Fruit fly (Drosophila melanogaster) whole organism, embryonic: ENCODE results near the gene Vha55.
A peak's percentile ranks its signal among the peaks of the same experiment; 100 is the strongest.

ENCODE experiments used
- Asciz ChIP-seq: fragments of 200-800 bp; sonication (Bioruptor generic); optimal IDR thresholded peaks from 2 replicates; lab custom pipeline; 2017; ENCODE audit warnings: missing biosample characterization, mild to moderate bottlenecking, missing genetic modification characterization, missing genetic modification reagents
- B-H2 ChIP-seq: fragments of 200-800 bp; sonication (Bioruptor generic); optimal IDR thresholded peaks from 2 replicates; lab custom pipeline; 2018; ENCODE audit warnings: missing biosample characterization, mild to moderate bottlenecking, missing genetic modification characterization
- CG10543 ChIP-seq: fragments of 200-800 bp; sonication (Bioruptor generic); optimal IDR thresholded peaks from 3 replicates; lab custom pipeline; 2017; ENCODE audit warnings: missing biosample characterization, mild to moderate bottlenecking, missing genetic modification characterization, moderate library complexity
- CG15479 ChIP-seq: fragments of 200-800 bp; sonication (Bioruptor generic); optimal IDR thresholded peaks from 3 replicates; lab custom pipeline; 2019; ENCODE audit warnings: missing biosample characterization, mild to moderate bottlenecking, missing genetic modification characterization, moderate library complexity
- CG17912 ChIP-seq: fragments of 200-800 bp; sonication (Bioruptor generic); optimal IDR thresholded peaks from 2 replicates; lab custom pipeline; 2018; ENCODE audit warnings: missing biosample characterization, mild to moderate bottlenecking, missing genetic modification characterization
- CG1792 ChIP-seq: fragments of 200-800 bp; sonication (Bioruptor generic); optimal IDR thresholded peaks from 2 replicates; lab custom pipeline; 2016; ENCODE audit warnings: missing biosample characterization, missing genetic modification characterization
- CG30020 ChIP-seq: fragments of 200-800 bp; optimal IDR thresholded peaks from 2 replicates; lab custom pipeline; 2019; ENCODE audit warnings: missing biosample characterization, mild to moderate bottlenecking, missing genetic modification characterization, moderate library complexity
- CG3163 ChIP-seq: fragments of 200-800 bp; sonication (Bioruptor generic); optimal IDR thresholded peaks from 3 replicates; lab custom pipeline; 2016; ENCODE audit warnings: missing biosample characterization, missing genetic modification characterization
- CG32532 ChIP-seq: fragments of 200-800 bp; sonication (Bioruptor generic); IDR thresholded peaks from 2 replicates; pipeline ENCODE4 v1.3.6; 2022; ENCODE audit warnings: missing biosample characterization, missing genetic modification characterization
- CG6689 ChIP-seq: fragments of 200-800 bp; sonication (Bioruptor generic); IDR thresholded peaks from 2 replicates; pipeline ENCODE4 v1.3.6; 2022; ENCODE audit warnings: missing biosample characterization, missing genetic modification characterization
- CG7928 ChIP-seq: fragments of 200-800 bp; sonication (Bioruptor generic); optimal IDR thresholded peaks from 2 replicates; lab custom pipeline; 2017; ENCODE audit warnings: missing biosample characterization, mild to moderate bottlenecking, missing genetic modification characterization
- CG9437 ChIP-seq: fragments of 200-800 bp; sonication (Bioruptor generic); optimal IDR thresholded peaks from 2 replicates; lab custom pipeline; 2018; ENCODE audit warnings: missing biosample characterization, mild to moderate bottlenecking, missing genetic modification characterization
- CHES-1-like ChIP-seq: fragments of 200-800 bp; sonication (Bioruptor generic); optimal IDR thresholded peaks from 2 replicates; lab custom pipeline; 2016; ENCODE audit warnings: missing biosample characterization, missing genetic modification characterization
- E2f1 ChIP-seq: fragments of 200-800 bp; sonication (Bioruptor generic); IDR thresholded peaks from 2 replicates; pipeline ENCODE4 v1.3.6; 2022; ENCODE audit warnings: missing biosample characterization, missing genetic modification characterization
- ERR ChIP-seq: fragments of 200-800 bp; sonication (Bioruptor generic); optimal IDR thresholded peaks from 2 replicates; lab custom pipeline; 2016; ENCODE audit warnings: missing biosample characterization, missing genetic modification characterization
- Elba2 ChIP-seq: fragments of 200-800 bp; sonication (Bioruptor generic); optimal IDR thresholded peaks from 3 replicates; lab custom pipeline; 2016; ENCODE audit warnings: missing biosample characterization, missing genetic modification characterization
- H15 ChIP-seq: fragments of 200-800 bp; sonication (Bioruptor generic); IDR thresholded peaks from 3 replicates; pipeline ENCODE4 v1.3.6; 2022; ENCODE audit warnings: missing biosample characterization, missing genetic modification characterization
- HmgZ ChIP-seq: fragments of 200-800 bp; sonication (Bioruptor generic); optimal IDR thresholded peaks from 2 replicates; lab custom pipeline; 2018; ENCODE audit warnings: missing biosample characterization, mild to moderate bottlenecking, missing genetic modification characterization
- MTF-1 ChIP-seq: fragments of 200-800 bp; sonication (Bioruptor generic); optimal IDR thresholded peaks from 2 replicates; lab custom pipeline; 2018; ENCODE audit warnings: missing biosample characterization, mild to moderate bottlenecking, missing genetic modification characterization, borderline replicate concordance
- Med ChIP-seq: fragments of 200-800 bp; sonication (Bioruptor generic); peaks from one replicate; lab custom pipeline; 2016; ENCODE audit warnings: missing biosample characterization, missing genetic modification characterization, mild to moderate bottlenecking, inconsistent platforms, moderate library complexity
- PHDP ChIP-seq: fragments of 200-800 bp; sonication (Bioruptor generic); optimal IDR thresholded peaks from 3 replicates; lab custom pipeline; 2018; ENCODE audit warnings: missing biosample characterization, mild to moderate bottlenecking, missing genetic modification characterization, moderate library complexity
- Pdp1 ChIP-seq, 2 experiments: fragments of 200-800 bp; sonication (Bioruptor generic); optimal IDR thresholded peaks; 3 replicates each; lab custom pipeline; 2016; ENCODE audit warnings: missing biosample characterization in 2 of 2, missing genetic modification characterization in 2 of 2, mild to moderate bottlenecking in 1 of 2, moderate library complexity in 1 of 2
- abd-A ChIP-seq: fragments of 200-800 bp; sonication (Bioruptor generic); optimal IDR thresholded peaks from 3 replicates; lab custom pipeline; 2019; ENCODE audit warnings: missing biosample characterization, mild to moderate bottlenecking, missing genetic modification characterization, moderate library complexity
- caup ChIP-seq: fragments of 200-800 bp; sonication (Bioruptor generic); optimal IDR thresholded peaks from 3 replicates; lab custom pipeline; 2017; ENCODE audit warnings: missing biosample characterization, mild to moderate bottlenecking, missing genetic modification characterization, moderate library complexity; ENCODE audit not compliant: severe bottlenecking
- cg ChIP-seq: fragments of 200-800 bp; sonication (Bioruptor generic); optimal IDR thresholded peaks from 3 replicates; lab custom pipeline; 2019; ENCODE audit warnings: missing biosample characterization, mild to moderate bottlenecking, missing genetic modification characterization, moderate library complexity
- chinmo ChIP-seq: fragments of 200-800 bp; sonication (Bioruptor generic); IDR thresholded peaks from 4 replicates; pipeline ENCODE4 v1.3.6; 2022; ENCODE audit warnings: missing biosample characterization, missing genetic modification characterization; ENCODE audit not compliant: partially characterized antibody
- crp ChIP-seq, 2 experiments: fragments of 200-800 bp; sonication (Bioruptor generic); optimal IDR thresholded peaks; 2 replicates in 1 of 2; 3 replicates in 1 of 2; lab custom pipeline; 2017; ENCODE audit warnings: missing biosample characterization in 2 of 2, missing genetic modification characterization in 2 of 2, mild to moderate bottlenecking in 1 of 2, moderate library complexity in 1 of 2
- exex ChIP-seq: fragments of 200-800 bp; sonication (Bioruptor generic); optimal IDR thresholded peaks from 4 replicates; lab custom pipeline; 2018; ENCODE audit warnings: missing biosample characterization, mild to moderate bottlenecking, missing genetic modification characterization, moderate library complexity
- grau ChIP-seq: fragments of 200-800 bp; optimal IDR thresholded peaks from 3 replicates; lab custom pipeline; 2019; ENCODE audit warnings: missing biosample characterization, mild to moderate bottlenecking, missing genetic modification characterization, moderate library complexity
- grn ChIP-seq: fragments of 200-800 bp; sonication (Bioruptor generic); optimal IDR thresholded peaks from 3 replicates; lab custom pipeline; 2017; ENCODE audit warnings: missing biosample characterization, missing genetic modification characterization
- gro ChIP-seq: fragments of 200-800 bp; sonication (Bioruptor generic); optimal IDR thresholded peaks from 2 replicates; lab custom pipeline; 2016; ENCODE audit warnings: missing biosample characterization, missing genetic modification characterization
- insv ChIP-seq, 2 experiments: fragments of 200-800 bp; sonication (Bioruptor generic); optimal IDR thresholded peaks; 3 replicates each; lab custom pipeline; 2016 to 2018; ENCODE audit warnings: missing biosample characterization in 2 of 2, missing genetic modification characterization in 2 of 2
- kni ChIP-seq: fragments of 200-800 bp; sonication (Bioruptor generic); optimal IDR thresholded peaks from 3 replicates; lab custom pipeline; 2017; ENCODE audit warnings: mild to moderate bottlenecking, missing biosample characterization, missing genetic modification reagents, missing genetic modification characterization
- knrl ChIP-seq: fragments of 200-800 bp; sonication (Bioruptor generic); IDR thresholded peaks from 3 replicates; pipeline ENCODE4 v1.3.6; 2022; ENCODE audit warnings: missing biosample characterization, missing genetic modification characterization; ENCODE audit not compliant: partially characterized antibody
- onecut ChIP-seq: fragments of 200-800 bp; sonication (Bioruptor generic); IDR thresholded peaks from 2 replicates; pipeline ENCODE4 v1.3.6; 2022; ENCODE audit warnings: missing biosample characterization, missing genetic modification characterization
- pb ChIP-seq: fragments of 200-800 bp; sonication (Bioruptor generic); optimal IDR thresholded peaks from 3 replicates; lab custom pipeline; 2016; ENCODE audit warnings: missing biosample characterization, missing genetic modification characterization
- phol ChIP-seq: fragments of 200-800 bp; sonication (Bioruptor generic); optimal IDR thresholded peaks from 3 replicates; lab custom pipeline; 2018; ENCODE audit warnings: missing biosample characterization, mild to moderate bottlenecking, missing genetic modification characterization, moderate library complexity
- pros ChIP-seq: fragments of 200-800 bp; sonication (Bioruptor generic); optimal IDR thresholded peaks from 3 replicates; lab custom pipeline; 2019; ENCODE audit warnings: missing biosample characterization, mild to moderate bottlenecking, missing genetic modification characterization, moderate library complexity
- psq ChIP-seq: fragments of 200-800 bp; sonication (Bioruptor generic); optimal IDR thresholded peaks from 2 replicates; lab custom pipeline; 2017; ENCODE audit warnings: missing biosample characterization, missing genetic modification characterization
- salm ChIP-seq: fragments of 200-800 bp; sonication (Bioruptor generic); optimal IDR thresholded peaks from 2 replicates; lab custom pipeline; 2018; ENCODE audit warnings: missing biosample characterization, mild to moderate bottlenecking, missing genetic modification characterization
- sens ChIP-seq: fragments of 200-800 bp; sonication (Bioruptor generic); peaks from one replicate; lab custom pipeline; 2016; ENCODE audit warnings: missing biosample characterization, missing genetic modification characterization
- sqz ChIP-seq: fragments of 200-800 bp; sonication (Bioruptor generic); optimal IDR thresholded peaks from 3 replicates; lab custom pipeline; 2018; ENCODE audit warnings: missing biosample characterization, mild to moderate bottlenecking, missing genetic modification characterization
- stwl ChIP-seq: fragments of 200-800 bp; sonication (Bioruptor generic); optimal IDR thresholded peaks from 3 replicates; lab custom pipeline; 2018; ENCODE audit warnings: missing biosample characterization, mild to moderate bottlenecking, missing genetic modification characterization, moderate library complexity
- sug ChIP-seq: fragments of 200-800 bp; optimal IDR thresholded peaks from 2 replicates; lab custom pipeline; 2019; ENCODE audit warnings: missing biosample characterization, mild to moderate bottlenecking, missing genetic modification characterization, moderate library complexity
- tll ChIP-seq, 2 experiments: fragments of 200-800 bp in 1 of 2; fragments of >200 bp in 1 of 2; sonication (Bioruptor generic) in 1 of 2; optimal IDR thresholded peaks; 2 replicates each; lab custom pipeline; 2017 to 2019; ENCODE audit warnings: missing biosample characterization in 2 of 2, missing genetic modification characterization in 2 of 2, mild to moderate bottlenecking in 1 of 2, moderate library complexity in 1 of 2
- twi ChIP-seq: fragments of 200-800 bp; optimal IDR thresholded peaks from 2 replicates; lab custom pipeline; 2019; ENCODE audit warnings: missing biosample characterization, mild to moderate bottlenecking, missing genetic modification characterization, moderate library complexity
- zen ChIP-seq: fragments of 200-800 bp; sonication (Bioruptor generic); optimal IDR thresholded peaks from 3 replicates; lab custom pipeline; 2018; ENCODE audit warnings: missing biosample characterization, mild to moderate bottlenecking, missing genetic modification characterization, moderate library complexity

The Vha55 gene

dm6 chr3R:12626674-12627382 lies 801 bp downstream of the Vha55 start:
- TF ChIP-seq Asciz (GFP tag; lab: Kevin White, UChicago) (peak; percentile 15), CG6689 (GFP tag; lab: Robert Waterston, UW) (no peak), H15 (GFP tag; lab: Robert Waterston, UW) (no peak), zen (tag; lab: Kevin White, UChicago) (peak; percentile 17), CG3163 (GFP tag; lab: Kevin White, UChicago) (no peak), CG9437 (GFP tag; lab: Kevin White, UChicago) (no peak), Elba2 (GFP tag; lab: Kevin White, UChicago) (peak; percentile 89), twi (tag; lab: Kevin White, UChicago) (peak; percentile 7), HmgZ (tag; lab: Kevin White, UChicago) (no peak), pros (peak; percentile 61), CG30020 (tag; lab: Kevin White, UChicago) (no peak), ERR (GFP tag; lab: Kevin White, UChicago) (no peak), sqz (GFP tag; lab: Kevin White, UChicago) (peak; percentile 42), grn (peak; percentile 81), insv (GFP tag; optimal IDR thresholded peaks at IDR 0.05; lab: Kevin White, UChicago) (peak; percentile 97 to 99), stwl (tag; lab: Kevin White, UChicago) (peak; percentile 16), abd-A (peak; percentile 17), Pdp1 (GFP tag; optimal IDR thresholded peaks at IDR 0.05; lab: Kevin White, UChicago) (peak in 1 of 2 experiments; percentile 67), onecut (GFP tag; lab: Robert Waterston, UW) (peak; percentile 98), CG15479 (peak; percentile 53), phol (tag; lab: Kevin White, UChicago) (peak; percentile 93), crp (GFP tag; optimal IDR thresholded peaks at IDR 0.05; lab: Kevin White, UChicago) (peak in 1 of 2 experiments; percentile 75), CG10543 (GFP tag; lab: Kevin White, UChicago) (peak; percentile 35), tll (GFP tag; optimal IDR thresholded peaks at IDR 0.05; lab: Kevin White, UChicago) (peak in 1 of 2 experiments; percentile 73), cg (GFP tag; lab: Kevin White, UChicago) (peak; percentile 37), knrl (GFP tag; lab: Robert Waterston, UW) (no peak), exex (tag; lab: Kevin White, UChicago) (peak; percentile 54), grau (tag; lab: Kevin White, UChicago) (no peak), CG17912 (GFP tag; lab: Kevin White, UChicago) (peak; percentile 12), sug (tag; lab: Kevin White, UChicago) (peak; percentile 27), psq (peak; percentile 88), E2f1 (GFP tag; lab: Robert Waterston, UW) (no peak), caup (GFP tag; lab: Kevin White, UChicago) (peak; percentile 10), CHES-1-like (no peak), salm (no peak), PHDP (tag; lab: Kevin White, UChicago) (peak; percentile 6), Med (peak; percentile 69), chinmo (GFP tag; lab: Robert Waterston, UW) (no peak), gro (GFP tag; lab: Kevin White, UChicago) (peak; percentile 11), sens (GFP tag; lab: Kevin White, UChicago) (peak; percentile 81), B-H2 (GFP tag; lab: Kevin White, UChicago) (no peak), MTF-1 (GFP tag; lab: Kevin White, UChicago) (no peak), kni (peak; percentile 46), CG7928 (GFP tag; lab: Kevin White, UChicago) (no peak), CG32532 (GFP tag; lab: Robert Waterston, UW) (no peak), pb (GFP tag; lab: Kevin White, UChicago) (no peak), CG1792 (no peak)
- TF ChIP-seq, all 482 proteins: peak for 28
